Worm (Caenorhabditis elegans) whole organism, L2 larva: ENCODE results near the gene spin-4.

ENCODE experiments used
- C34F6.9 ChIP-seq: fragments of 150-350 bp; optimal IDR thresholded peaks from 2 replicates; lab custom pipeline; 2014; ENCODE audit warnings: missing biosample characterization, missing genetic modification characterization
- F13H6.1 ChIP-seq: sonication (generic microtip); optimal IDR thresholded peaks from 2 replicates; lab custom pipeline; 2016; ENCODE audit warnings: missing genetic modification characterization, missing compliant biosample characterization
- R02D3.7 ChIP-seq: fragments of 150-350 bp; optimal IDR thresholded peaks from 2 replicates; lab custom pipeline; 2014; ENCODE audit warnings: missing biosample characterization, missing genetic modification characterization
- Y55F3AM.14 ChIP-seq: fragments of 200-800 bp; sonication (Bioruptor generic); optimal IDR thresholded peaks from 2 replicates; lab custom pipeline; 2018; ENCODE audit warnings: mild to moderate bottlenecking, missing genetic modification characterization, missing compliant biosample characterization
- ZK546.5 ChIP-seq: sonication (generic microtip); optimal IDR thresholded peaks from 2 replicates; lab custom pipeline; 2017; ENCODE audit warnings: missing biosample characterization, missing genetic modification characterization
- alr-1 ChIP-seq: fragments of 150-350 bp; optimal IDR thresholded peaks from 2 replicates; lab custom pipeline; 2014; ENCODE audit warnings: missing biosample characterization, missing genetic modification characterization
- aly-2 ChIP-seq: fragments of 150-350 bp; optimal IDR thresholded peaks from 2 replicates; lab custom pipeline; 2014; ENCODE audit warnings: missing biosample characterization, missing genetic modification characterization
- ama-1 ChIP-seq: fragments of 150-350 bp; optimal IDR thresholded peaks from 2 replicates; lab custom pipeline; 2018; ENCODE audit warnings: inconsistent platforms
- blmp-1 ChIP-seq: sonication (generic microtip); optimal IDR thresholded peaks from 2 replicates; lab custom pipeline; 2017; ENCODE audit warnings: missing genetic modification characterization, mild to moderate bottlenecking, missing compliant biosample characterization, antibody characterized with exemption, moderate library complexity; ENCODE audit not compliant: insufficient read depth
- ceh-16 ChIP-seq: fragments of 150-350 bp; optimal IDR thresholded peaks from 2 replicates; lab custom pipeline; 2014; ENCODE audit warnings: missing biosample characterization, missing genetic modification characterization
- ceh-82 ChIP-seq: fragments of 150-350 bp; optimal IDR thresholded peaks from 2 replicates; lab custom pipeline; 2014; ENCODE audit warnings: missing biosample characterization, missing genetic modification characterization
- crh-2 ChIP-seq: sonication (generic microtip); optimal IDR thresholded peaks from 2 replicates; lab custom pipeline; 2017; ENCODE audit warnings: missing biosample characterization, missing genetic modification characterization
- egl-27 ChIP-seq: sonication (generic microtip); optimal IDR thresholded peaks from 3 replicates; lab custom pipeline; 2017; ENCODE audit warnings: missing biosample characterization, missing genetic modification reagents, missing genetic modification characterization
- elt-3 ChIP-seq: sonication (generic microtip); optimal IDR thresholded peaks from 2 replicates; lab custom pipeline; 2017; ENCODE audit warnings: missing biosample characterization, missing genetic modification characterization
- fos-1 ChIP-seq: fragments of 150-350 bp; optimal IDR thresholded peaks from 2 replicates; lab custom pipeline; 2014; ENCODE audit warnings: missing biosample characterization, missing genetic modification characterization
- gmeb-1 ChIP-seq: fragments of 150-350 bp; optimal IDR thresholded peaks from 2 replicates; lab custom pipeline; 2014; ENCODE audit warnings: missing biosample characterization, missing genetic modification characterization
- lin-11 ChIP-seq: fragments of 150-350 bp; sonication (generic microtip); optimal IDR thresholded peaks from 2 replicates; lab custom pipeline; 2014; ENCODE audit warnings: missing biosample characterization, missing genetic modification characterization, inconsistent platforms, mixed read lengths
- lin-13 ChIP-seq: fragments of 150-350 bp; optimal IDR thresholded peaks from 2 replicates; lab custom pipeline; 2014; ENCODE audit warnings: missing biosample characterization, missing genetic modification reagents, missing genetic modification characterization
- lin-39 ChIP-seq: fragments of 150-350 bp; optimal IDR thresholded peaks from 2 replicates; lab custom pipeline; 2014; ENCODE audit warnings: missing biosample characterization, missing genetic modification reagents, missing genetic modification characterization
- lsy-2 ChIP-seq, 2 experiments: fragments of 150-350 bp in 1 of 2; sonication (generic microtip) in 1 of 2; optimal IDR thresholded peaks; 2 replicates each; lab custom pipeline; 2014 to 2017; ENCODE audit warnings: missing biosample characterization in 2 of 2, missing genetic modification characterization in 2 of 2
- mab-5 ChIP-seq: fragments of 150-350 bp; optimal IDR thresholded peaks from 2 replicates; lab custom pipeline; 2014; ENCODE audit warnings: missing biosample characterization, missing genetic modification characterization
- nhr-12 ChIP-seq: fragments of 150-350 bp; optimal IDR thresholded peaks from 2 replicates; lab custom pipeline; 2014; ENCODE audit warnings: missing biosample characterization, missing genetic modification characterization
- nhr-129 ChIP-seq: fragments of 150-350 bp; optimal IDR thresholded peaks from 2 replicates; lab custom pipeline; 2014; ENCODE audit warnings: missing biosample characterization, missing genetic modification characterization
- nhr-21 ChIP-seq: fragments of 150-350 bp; optimal IDR thresholded peaks from 2 replicates; lab custom pipeline; 2014; ENCODE audit warnings: missing biosample characterization, missing genetic modification characterization
- nhr-23 ChIP-seq: fragments of 150-350 bp; optimal IDR thresholded peaks from 2 replicates; lab custom pipeline; 2014; ENCODE audit warnings: missing biosample characterization, missing genetic modification reagents, missing genetic modification characterization
- nhr-237 ChIP-seq: fragments of 150-350 bp; optimal IDR thresholded peaks from 2 replicates; lab custom pipeline; 2014; ENCODE audit warnings: missing biosample characterization, missing genetic modification characterization
- nhr-25 ChIP-seq: fragments of 150-350 bp; sonication (generic microtip); optimal IDR thresholded peaks from 3 replicates; lab custom pipeline; 2014; ENCODE audit warnings: missing biosample characterization, missing genetic modification characterization
- nhr-6 ChIP-seq: fragments of 150-350 bp; optimal IDR thresholded peaks from 2 replicates; lab custom pipeline; 2014; ENCODE audit warnings: missing biosample characterization, missing genetic modification characterization
- peb-1 ChIP-seq: fragments of 150-350 bp; optimal IDR thresholded peaks from 2 replicates; lab custom pipeline; 2014; ENCODE audit warnings: missing biosample characterization, missing genetic modification characterization
- sem-4 ChIP-seq: fragments of 150-350 bp; optimal IDR thresholded peaks from 2 replicates; lab custom pipeline; 2014; ENCODE audit warnings: missing biosample characterization, missing genetic modification reagents, missing genetic modification characterization
- skn-1 ChIP-seq: sonication (generic microtip); optimal IDR thresholded peaks from 2 replicates; lab custom pipeline; 2017; ENCODE audit warnings: missing biosample characterization, missing genetic modification characterization
- sma-3 ChIP-seq: sonication (generic microtip); optimal IDR thresholded peaks from 2 replicates; lab custom pipeline; 2016; ENCODE audit warnings: missing genetic modification reagents, missing genetic modification characterization, missing compliant biosample characterization
- snpc-4 ChIP-seq: fragments of 150-350 bp; optimal IDR thresholded peaks from 2 replicates; lab custom pipeline; 2014; ENCODE audit warnings: missing biosample characterization, missing genetic modification characterization
- unc-39 ChIP-seq: fragments of 150-350 bp; optimal IDR thresholded peaks from 2 replicates; lab custom pipeline; 2014; ENCODE audit warnings: missing biosample characterization, missing genetic modification characterization
- unc-55 ChIP-seq: fragments of 150-350 bp; sonication (generic microtip); optimal IDR thresholded peaks from 3 replicates; lab custom pipeline; 2014; ENCODE audit warnings: missing biosample characterization, missing genetic modification reagents, missing genetic modification characterization
- unc-62 ChIP-seq: fragments of 150-350 bp; optimal IDR thresholded peaks from 2 replicates; lab custom pipeline; 2014; ENCODE audit warnings: missing biosample characterization, missing genetic modification reagents, missing genetic modification characterization
- zag-1 ChIP-seq: fragments of 150-350 bp; optimal IDR thresholded peaks from 2 replicates; lab custom pipeline; 2014; ENCODE audit warnings: missing biosample characterization, missing genetic modification characterization
- ztf-1 ChIP-seq: fragments of 200-800 bp; sonication (Bioruptor generic); conservative IDR thresholded peaks from 2 replicates; pipeline ENCODE4 v1.3.6; 2022; ENCODE audit warnings: missing genetic modification characterization, missing compliant biosample characterization
- ztf-11 ChIP-seq: sonication (generic microtip); optimal IDR thresholded peaks from 2 replicates; lab custom pipeline; 2017; ENCODE audit warnings: missing biosample characterization, missing genetic modification characterization
- ztf-4 ChIP-seq: fragments of 150-350 bp; optimal IDR thresholded peaks from 2 replicates; lab custom pipeline; 2014; ENCODE audit warnings: missing biosample characterization, missing genetic modification characterization

Gene spin-4

ce11 chrIII:12687872-12688375 is at the start of gene spin-4, which contains the start of gene rsp-3:
Gene spin-4, plus strand, starts transcription at chrIII:12688318.
Gene rsp-3, minus strand, starts transcription at chrIII:12687922.
- no peak for TF ChIP-seq aly-2 (tag; lab: Kevin White, UChicago)
- no peak for TF ChIP-seq nhr-23
- TF ChIP-seq elt-3 (tag; lab: Kevin White, UChicago) = no peak
- TF ChIP-seq sem-4 (tag; lab: Kevin White, UChicago) = peak; percentile 48
- peak; percentile 87 for TF ChIP-seq unc-55 (GFP tag; lab: Kevin White, UChicago)
- peak; percentile 74 for TF ChIP-seq lin-11 (tag; lab: Kevin White, UChicago)
- peak; percentile 1 for TF ChIP-seq zag-1
- TF ChIP-seq nhr-129 = peak; percentile 53
- peak; percentile 59 for TF ChIP-seq fos-1
- TF ChIP-seq sma-3 (GFP tag; lab: Kevin White, UChicago) = peak; percentile 67
- peak; percentile 43 for TF ChIP-seq F13H6.1 (tag; lab: Kevin White, UChicago)
- peak; percentile 26 for TF ChIP-seq mab-5 (tag; lab: Kevin White, UChicago)
- TF ChIP-seq nhr-21 = peak; percentile 37
- TF ChIP-seq lin-13 (GFP tag; lab: Kevin White, UChicago) = peak; percentile 83
- peak; percentile 14 for TF ChIP-seq skn-1 (tag; lab: Kevin White, UChicago)
- TF ChIP-seq nhr-12 (tag; lab: Kevin White, UChicago) = no peak
- TF ChIP-seq ztf-4 (tag; lab: Kevin White, UChicago) = peak; percentile 19
- peak; percentile 48 for TF ChIP-seq snpc-4 (tag; lab: Kevin White, UChicago)
- peak; percentile 52 to 87 for TF ChIP-seq lsy-2 (tag; optimal IDR thresholded peaks at IDR 0.05; lab: Kevin White, UChicago)
- no peak for TF ChIP-seq ztf-1 (GFP tag; lab: Robert Waterston, UW)
- peak; percentile 70 for TF ChIP-seq nhr-25 (tag; lab: Kevin White, UChicago)
- TF ChIP-seq ama-1 (lab: Kevin White, UChicago) = peak; percentile 72
- TF ChIP-seq gmeb-1 (tag; lab: Kevin White, UChicago) = peak; percentile 86
- TF ChIP-seq ceh-82 (tag; lab: Kevin White, UChicago) = no peak
- TF ChIP-seq R02D3.7 = no peak
- TF ChIP-seq blmp-1 (tag; lab: Kevin White, UChicago) = peak; percentile 30
- peak; percentile 95 for TF ChIP-seq C34F6.9 (tag; lab: Kevin White, UChicago)
- TF ChIP-seq crh-2 (tag; lab: Kevin White, UChicago) = peak; percentile 84
- TF ChIP-seq unc-62 = no peak
- TF ChIP-seq lin-39 (tag; lab: Kevin White, UChicago) = no peak
- no peak for TF ChIP-seq ztf-11 (tag; lab: Kevin White, UChicago)
- no peak for TF ChIP-seq ceh-16 (tag; lab: Kevin White, UChicago)
- TF ChIP-seq, all 48 proteins: peak for 21

DNA sequence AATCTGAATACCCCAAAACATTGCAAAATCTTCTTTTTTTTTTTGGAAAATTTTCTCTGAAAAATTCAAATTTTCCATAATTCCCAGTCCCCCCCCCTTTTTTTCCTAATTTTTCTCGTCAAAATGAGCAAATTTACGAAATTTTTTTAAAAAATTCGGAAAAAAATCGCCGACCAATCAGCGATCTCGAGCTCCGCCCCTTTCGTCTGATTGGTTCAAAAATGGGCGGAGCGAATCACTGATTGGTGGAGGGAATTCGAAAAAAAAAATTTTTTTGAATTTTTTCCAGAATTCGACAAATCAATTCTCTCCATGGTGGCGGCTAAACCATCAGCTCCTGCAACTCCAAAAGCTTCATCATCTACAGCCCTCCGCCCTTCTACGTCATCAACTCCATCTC is 49.5 kb upstream of the spin-4 start:
- TF ChIP-seq ztf-11 (tag; lab: Kevin White, UChicago) = no peak
- TF ChIP-seq mab-5 (tag; lab: Kevin White, UChicago) = no peak
- no peak for TF ChIP-seq lsy-2 (tag; optimal IDR thresholded peaks at IDR 0.05; lab: Kevin White, UChicago)
- TF ChIP-seq egl-27 (tag; lab: Kevin White, UChicago) = no peak
- TF ChIP-seq ZK546.5 (tag; lab: Kevin White, UChicago) = no peak
- TF ChIP-seq Y55F3AM.14 (GFP tag; lab: Kevin White, UChicago) = no peak
- TF ChIP-seq sma-3 (GFP tag; lab: Kevin White, UChicago) = no peak
- TF ChIP-seq blmp-1 (tag; lab: Kevin White, UChicago) = no peak
- no peak for TF ChIP-seq nhr-25 (tag; lab: Kevin White, UChicago)
- no peak for TF ChIP-seq lin-13 (GFP tag; lab: Kevin White, UChicago)
- TF ChIP-seq nhr-12 (tag; lab: Kevin White, UChicago) = no peak
- TF ChIP-seq peb-1 (tag; lab: Kevin White, UChicago) = no peak
- TF ChIP-seq zag-1 = no peak
- TF ChIP-seq, all 48 proteins: peak for 0

DNA sequence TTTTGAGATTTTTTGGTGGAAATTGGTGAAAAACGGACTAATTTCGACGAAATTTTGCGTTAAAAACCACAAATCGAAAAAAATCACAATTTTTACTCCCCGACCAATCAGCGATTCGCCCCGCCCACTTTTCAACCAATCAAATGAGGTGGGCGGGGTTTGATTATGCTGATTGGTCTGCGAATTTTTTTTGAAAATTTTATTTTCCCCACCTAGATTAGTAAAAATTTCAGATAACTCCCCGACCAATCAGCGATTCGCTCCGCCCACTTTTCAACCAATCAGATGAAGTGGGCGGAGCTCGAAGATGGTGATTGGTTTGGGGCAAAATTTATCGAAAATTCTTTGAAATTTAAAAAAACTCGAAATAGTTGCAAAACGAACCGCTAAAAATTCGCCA is 48.9 kb upstream of the spin-4 start:
- TF ChIP-seq blmp-1 (tag; lab: Kevin White, UChicago) (no peak), unc-62 (no peak), nhr-237 (tag; lab: Kevin White, UChicago) (no peak), ztf-4 (tag; lab: Kevin White, UChicago) (no peak), nhr-6 (tag; lab: Kevin White, UChicago) (no peak), ZK546.5 (tag; lab: Kevin White, UChicago) (no peak), unc-39 (tag; lab: Kevin White, UChicago) (no peak), nhr-25 (tag; lab: Kevin White, UChicago) (no peak), aly-2 (tag; lab: Kevin White, UChicago) (no peak), alr-1 (tag; lab: Kevin White, UChicago) (no peak), unc-55 (GFP tag; lab: Kevin White, UChicago) (no peak)
